Fruit fly (Drosophila melanogaster): Measurements from ENCODE around the gene RpL17.

RpL17 gene

DNA sequence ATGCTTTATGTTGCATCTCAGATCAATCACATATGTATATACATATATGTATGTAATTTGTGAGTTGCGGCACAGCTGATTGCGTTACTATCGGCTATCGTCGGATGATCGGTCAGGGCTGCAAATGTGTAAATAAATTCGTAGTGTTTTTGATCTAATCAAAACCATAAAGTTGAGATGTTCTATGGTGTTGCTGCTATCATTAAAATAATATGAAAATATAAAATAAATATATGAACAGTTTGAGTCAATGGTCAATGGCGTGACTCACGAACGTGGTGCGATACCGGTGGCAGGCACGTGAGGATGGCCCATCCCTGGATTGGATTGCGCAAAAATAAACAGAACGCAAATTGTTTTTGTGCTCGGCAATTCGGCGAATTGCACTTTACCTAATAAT, 26.9 kb upstream of the RpL17 start, which contains the start of gene Coq7 (continued):
- TF ChIP-seq CG11456 (GFP tag; IDR thresholded peaks at IDR 0.05): peak; percentile 92
- no peak for TF ChIP-seq CG17568 (GFP tag; optimal IDR thresholded peaks at IDR 0.05)
- no peak for TF ChIP-seq odd (GFP tag; optimal IDR thresholded peaks at IDR 0.05)
- peak; percentile 43 for TF ChIP-seq dm (GFP tag; optimal IDR thresholded peaks at IDR 0.05)
- no peak for TF ChIP-seq B-H2 (GFP tag; optimal IDR thresholded peaks at IDR 0.05)
- TF ChIP-seq sr (GFP tag; IDR thresholded peaks at IDR 0.05): peak; percentile 65; the same call in 1 of the 3 replicates
- peak; percentile 92 for TF ChIP-seq Xrp1 (GFP tag; IDR thresholded peaks at IDR 0.05)
- TF ChIP-seq CG7357 (GFP tag; IDR thresholded peaks at IDR 0.05): peak; percentile 82; the same call in 2 of the 3 replicates
- peak; percentile 84; the same call in 2 of the 3 replicates for TF ChIP-seq jigr1 (GFP tag; IDR thresholded peaks at IDR 0.05)
- TF ChIP-seq CG4820 (GFP tag; optimal IDR thresholded peaks at IDR 0.05): peak; percentile 87
- TF ChIP-seq CG14965 (GFP tag; optimal IDR thresholded peaks at IDR 0.05; ENCODE audit: borderline replicate concordance): no peak
- no peak for TF ChIP-seq D (optimal IDR thresholded peaks at IDR 0.05)
- TF ChIP-seq D (GFP tag; optimal IDR thresholded peaks at IDR 0.05): peak; percentile 78
- peak; percentile 88 for TF ChIP-seq ap (GFP tag; IDR thresholded peaks at IDR 0.05)
- peak; percentile 58 for TF ChIP-seq CG4707 (GFP tag; optimal IDR thresholded peaks at IDR 0.05)
- peak; percentile 91 for TF ChIP-seq al (GFP tag; IDR thresholded peaks at IDR 0.05)
- TF ChIP-seq BtbVII (GFP tag; optimal IDR thresholded peaks at IDR 0.05): no peak
- peak; percentile 89 for TF ChIP-seq CG9215 (GFP tag; IDR thresholded peaks at IDR 0.05)
- TF ChIP-seq CG17912 (GFP tag; optimal IDR thresholded peaks at IDR 0.05): peak; percentile 65
- peak; percentile 23 for TF ChIP-seq ac (GFP tag; optimal IDR thresholded peaks at IDR 0.05)
- TF ChIP-seq ranshi (GFP tag; IDR thresholded peaks at IDR 0.05): peak; percentile 90
- TF ChIP-seq crp (GFP tag; optimal IDR thresholded peaks at IDR 0.05): peak; percentile 57 to 92
- TF ChIP-seq Taf1 (GFP tag; IDR thresholded peaks at IDR 0.05): peak; percentile 77
- TF ChIP-seq br (optimal IDR thresholded peaks at IDR 0.05): no peak
- TF ChIP-seq nau (GFP tag; optimal IDR thresholded peaks at IDR 0.05): no peak
- no peak for TF ChIP-seq CG4854 (GFP tag; optimal IDR thresholded peaks at IDR 0.05)
- peak; percentile 79 for TF ChIP-seq slou (GFP tag; optimal IDR thresholded peaks at IDR 0.05)
- TF ChIP-seq fd3F (GFP tag; optimal IDR thresholded peaks at IDR 0.05): peak; percentile 75
- TF ChIP-seq CG12236 (GFP tag; optimal IDR thresholded peaks at IDR 0.05): peak; percentile 31
- TF ChIP-seq CG32532 (GFP tag; IDR thresholded peaks at IDR 0.05): peak; percentile 92
- peak; percentile 92 for TF ChIP-seq CG12391 (tag; optimal IDR thresholded peaks at IDR 0.05)
- TF ChIP-seq fd102C (GFP tag; optimal IDR thresholded peaks at IDR 0.05): peak; percentile 55
- TF ChIP-seq CG17829 (tag; optimal IDR thresholded peaks at IDR 0.05): peak; percentile 88
- TF ChIP-seq corto (GFP tag; optimal IDR thresholded peaks at IDR 0.05): peak; percentile 54
- TF ChIP-seq CG5245 (GFP tag; optimal IDR thresholded peaks at IDR 0.05): peak; percentile 76
- TF ChIP-seq CG6854 (GFP tag; optimal IDR thresholded peaks at IDR 0.05): peak; percentile 58
- no peak for TF ChIP-seq Vsx1 (GFP tag; optimal IDR thresholded peaks at IDR 0.05)
- TF ChIP-seq CG18476 (GFP tag; optimal IDR thresholded peaks at IDR 0.05): peak; percentile 52
- TF ChIP-seq CG8290 (GFP tag; optimal IDR thresholded peaks at IDR 0.05): peak; percentile 59
- no peak for TF ChIP-seq CG8290 (tag; optimal IDR thresholded peaks at IDR 0.05)
- TF ChIP-seq CG2202 (tag; optimal IDR thresholded peaks at IDR 0.05): peak; percentile 73
- TF ChIP-seq CG33213 (GFP tag; optimal IDR thresholded peaks at IDR 0.05): no peak
- TF ChIP-seq Bdp1 (GFP tag; optimal IDR thresholded peaks at IDR 0.05): peak; percentile 56
- peak; percentile 40 for TF ChIP-seq CG9609 (GFP tag; optimal IDR thresholded peaks at IDR 0.05)
- peak; percentile 56 for TF ChIP-seq org-1 (GFP tag; optimal IDR thresholded peaks at IDR 0.05)
- peak; percentile 95 for TF ChIP-seq BEAF-32 (GFP tag; optimal IDR thresholded peaks at IDR 0.05)
- TF ChIP-seq sna (GFP tag; IDR thresholded peaks at IDR 0.05; ENCODE audit: partially characterized antibody): peak; percentile 99
- TF ChIP-seq CG14441 (GFP tag; IDR thresholded peaks at IDR 0.05): peak; percentile 94
- TF ChIP-seq CG15073 (GFP tag; optimal IDR thresholded peaks at IDR 0.05): peak; percentile 39
- TF ChIP-seq twi (tag; optimal IDR thresholded peaks at IDR 0.05): peak; percentile 81
- TF ChIP-seq en (GFP tag; optimal IDR thresholded peaks at IDR 0.05): no peak
- peak; percentile 88 for TF ChIP-seq CG4730 (GFP tag; IDR thresholded peaks at IDR 0.05)

Data from whole organism, embryonic.